Fruit fly (Drosophila melanogaster): ENCODE data around the gene CG34133.

The CG34133 gene

DNA sequence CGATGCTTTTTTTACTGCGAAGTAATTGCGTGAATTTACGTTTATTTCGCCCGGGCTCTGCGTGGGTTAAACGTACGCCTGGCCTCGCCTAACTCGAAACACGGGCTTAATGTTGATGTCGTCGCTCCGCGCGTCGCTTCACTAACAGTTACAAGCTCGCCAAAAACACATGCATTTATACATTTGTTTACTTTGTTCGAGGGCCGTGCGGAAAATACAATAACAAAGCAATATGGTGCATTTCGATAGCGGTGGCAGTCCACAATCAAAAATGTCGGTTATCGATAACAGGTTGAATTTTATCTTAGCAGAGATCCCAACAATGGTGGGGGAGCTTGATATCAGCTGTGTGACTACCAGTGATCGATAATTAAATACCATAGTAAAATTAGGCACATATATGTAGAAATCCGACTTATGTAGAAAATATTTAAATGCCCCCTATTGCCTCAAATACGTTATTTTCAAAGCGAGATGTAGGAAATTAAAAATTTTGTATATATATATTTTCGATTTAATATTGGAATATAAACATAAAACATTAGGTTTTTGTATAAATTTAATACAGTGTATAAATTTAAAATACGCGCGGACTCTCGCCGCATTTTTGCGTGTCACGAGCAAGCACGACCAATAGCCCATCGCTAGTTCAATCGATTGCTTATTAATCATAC is 352 bp upstream of the CG34133 start, which contains the start of gene Zip99C (continued):
- TF ChIP-seq CG14860 (GFP tag; IDR thresholded peaks at IDR 0.05; ENCODE audit: partially characterized antibody) (peak; percentile 85), CG31224 (GFP tag; IDR thresholded peaks at IDR 0.05) (no peak), Sin3A (optimal IDR thresholded peaks at IDR 0.05) (peak; percentile 63), Sry-δ (GFP tag; optimal IDR thresholded peaks at IDR 0.05) (peak; percentile 93), fu2 (GFP tag; optimal IDR thresholded peaks at IDR 0.05) (no peak)

DNA sequence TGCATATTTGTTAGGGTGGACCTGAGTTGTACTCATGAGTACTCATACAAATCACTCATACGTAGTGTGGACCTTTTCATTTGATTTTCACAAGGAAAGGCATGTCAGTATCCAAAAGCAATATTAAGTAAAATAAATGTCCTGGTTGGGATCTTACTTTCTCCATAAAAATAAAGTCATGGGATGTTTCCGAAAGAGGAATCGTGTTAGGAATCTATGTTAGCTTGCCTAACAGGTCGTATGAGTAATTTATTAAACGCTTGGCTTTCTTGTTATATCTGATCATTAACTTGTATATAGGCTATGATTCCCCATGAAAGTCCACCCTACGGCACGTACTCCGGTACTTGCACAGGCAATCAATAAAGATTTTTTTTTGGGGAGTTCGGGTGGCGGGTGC is 6.7 kb downstream of the CG34133 start:
- TF ChIP-seq peb (GFP tag; IDR thresholded peaks at IDR 0.05) (no peak), CG3726 (GFP tag; IDR thresholded peaks at IDR 0.05) (no peak), CG16815 (GFP tag; optimal IDR thresholded peaks at IDR 0.05) (no peak), Blimp-1 (GFP tag; optimal IDR thresholded peaks at IDR 0.05) (no peak), Mrtf (GFP tag; IDR thresholded peaks at IDR 0.05) (no peak), CG10979 (tag; optimal IDR thresholded peaks at IDR 0.05) (peak; percentile 4), ci (GFP tag; IDR thresholded peaks at IDR 0.05) (0 out of 3 replicates have a peak, but pooled peaks have one; percentile 54), Hmr (GFP tag; optimal IDR thresholded peaks at IDR 0.05) (no peak), nom (GFP tag; optimal IDR thresholded peaks at IDR 0.05) (peak; percentile 34), Drgx (GFP tag; IDR thresholded peaks at IDR 0.05) (peak; percentile 75), pfk (GFP tag; optimal IDR thresholded peaks at IDR 0.05) (no peak), shn (GFP tag; optimal IDR thresholded peaks at IDR 0.05) (no peak), Med (GFP tag) (peak; percentile 12), ham (GFP tag; IDR thresholded peaks at IDR 0.05) (no peak), sc (optimal IDR thresholded peaks at IDR 0.05) (no peak), sc (GFP tag; optimal IDR thresholded peaks at IDR 0.05) (no peak), jumu (GFP tag; optimal IDR thresholded peaks at IDR 0.05) (no peak), hb (GFP tag; IDR thresholded peaks at IDR 0.05; ENCODE audit: partially characterized antibody) (no peak), CG7372 (GFP tag; IDR thresholded peaks at IDR 0.05) (peak; percentile 44), bsh (GFP tag; optimal IDR thresholded peaks at IDR 0.05) (peak in 1 of 2 experiments; percentile 52), grn (GFP tag; optimal IDR thresholded peaks at IDR 0.05) (no peak)

DNA sequence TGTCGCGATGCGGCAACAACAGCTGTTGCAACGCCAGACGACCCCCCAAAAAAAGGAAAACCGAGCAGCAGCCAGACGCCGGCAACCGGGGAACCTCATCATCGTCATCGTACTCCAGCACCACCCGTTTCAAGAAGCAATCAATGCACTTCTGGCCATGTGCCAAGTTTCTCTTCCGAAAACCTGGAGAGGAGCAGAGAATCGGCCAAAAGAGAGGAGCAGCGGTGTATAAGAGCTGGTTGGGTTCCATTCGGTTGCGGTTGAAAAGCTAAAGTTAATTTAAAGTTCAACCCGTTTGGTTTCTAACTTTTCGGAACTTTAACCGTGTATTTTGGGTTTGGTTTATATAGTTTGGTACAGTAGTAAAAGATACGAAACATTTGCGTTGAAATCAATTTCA is 7.1 kb downstream of the CG34133 start:
- TF ChIP-seq CG6175 (GFP tag; IDR thresholded peaks at IDR 0.05) (no peak), schlank (tag; optimal IDR thresholded peaks at IDR 0.05) (no peak), CG10209 (GFP tag; optimal IDR thresholded peaks at IDR 0.05) (no peak), lab (GFP tag; optimal IDR thresholded peaks at IDR 0.05) (no peak), Trl (optimal IDR thresholded peaks at IDR 0.05) (peak in 1 of 2 experiments; percentile 54), Trl (GFP tag; optimal IDR thresholded peaks at IDR 0.05) (no peak), CG3163 (GFP tag; optimal IDR thresholded peaks at IDR 0.05) (peak; percentile 23), CG30020 (tag; optimal IDR thresholded peaks at IDR 0.05) (no peak), Nf-YB (GFP tag; optimal IDR thresholded peaks at IDR 0.05) (no peak), NK7.1 (GFP tag; optimal IDR thresholded peaks at IDR 0.05) (no peak), Ets65A (GFP tag) (peak; percentile 82), gce (GFP tag; IDR thresholded peaks at IDR 0.05) (no peak), Med (GFP tag) (no peak), CG4404 (GFP tag; IDR thresholded peaks at IDR 0.05) (no peak)
